Fruit fly (Drosophila melanogaster) whole organism, prepupa: Measurements from ENCODE around the gene Fbp2.

Source experiments
- Blimp-1 ChIP-seq: fragments of 200-800 bp; sonication (Bioruptor generic); optimal IDR thresholded peaks from 3 replicates; lab custom pipeline; 2017; ENCODE audit warnings: missing biosample characterization, missing genetic modification characterization, mild to moderate bottlenecking, moderate library complexity, missing genetic modification reagents
- CG10631 ChIP-seq: fragments of 200-800 bp; sonication (Bioruptor generic); optimal IDR thresholded peaks from 2 replicates; lab custom pipeline; 2016; ENCODE audit warnings: missing biosample characterization, missing genetic modification characterization
- CG10669 ChIP-seq: fragments of 200-800 bp; sonication (Bioruptor generic); optimal IDR thresholded peaks from 3 replicates; lab custom pipeline; 2018; ENCODE audit warnings: missing biosample characterization, mild to moderate bottlenecking, missing genetic modification characterization, moderate library complexity
- CG11762 ChIP-seq: fragments of 200-800 bp; sonication (Bioruptor generic); optimal IDR thresholded peaks from 3 replicates; lab custom pipeline; 2016; ENCODE audit warnings: missing biosample characterization, missing genetic modification characterization; ENCODE audit not compliant: insufficient read depth
- CG11902 ChIP-seq: fragments of 200-800 bp; sonication (Bioruptor generic); optimal IDR thresholded peaks from 3 replicates; lab custom pipeline; 2016; ENCODE audit warnings: missing biosample characterization, missing genetic modification characterization
- CG15336 ChIP-seq: fragments of 200-800 bp; sonication (Bioruptor generic); IDR thresholded peaks from 2 replicates; pipeline ENCODE4 v1.3.6; 2022; ENCODE audit warnings: missing biosample characterization, missing genetic modification characterization
- CG3032 ChIP-seq: fragments of 200-800 bp; optimal IDR thresholded peaks from 2 replicates; lab custom pipeline; 2019; ENCODE audit warnings: missing biosample characterization, mild to moderate bottlenecking, missing genetic modification characterization, moderate library complexity
- CG32006 ChIP-seq: fragments of 200-800 bp; sonication (Bioruptor generic); optimal IDR thresholded peaks from 3 replicates; lab custom pipeline; 2017; ENCODE audit warnings: missing biosample characterization, mild to moderate bottlenecking, missing genetic modification characterization
- CG34406 ChIP-seq: fragments of 200-800 bp; sonication (Bioruptor generic); optimal IDR thresholded peaks from 3 replicates; lab custom pipeline; 2016; ENCODE audit warnings: missing biosample characterization, missing genetic modification characterization
- CG4318 ChIP-seq: fragments of 200-800 bp; sonication (Bioruptor generic); optimal IDR thresholded peaks from 3 replicates; lab custom pipeline; 2017; ENCODE audit warnings: missing biosample characterization, mild to moderate bottlenecking, missing genetic modification characterization
- CG6808 ChIP-seq: fragments of 200-800 bp; sonication (Bioruptor generic); optimal IDR thresholded peaks from 3 replicates; lab custom pipeline; 2017; ENCODE audit warnings: missing biosample characterization, missing genetic modification characterization, mild to moderate bottlenecking, moderate library complexity, missing genetic modification reagents
- CG6854 ChIP-seq: fragments of 200-800 bp; sonication (Bioruptor generic); optimal IDR thresholded peaks from 2 replicates; lab custom pipeline; 2017; ENCODE audit warnings: missing biosample characterization, mild to moderate bottlenecking, missing genetic modification characterization
- CG7368 ChIP-seq: fragments of 200-800 bp; sonication (Bioruptor generic); optimal IDR thresholded peaks from 3 replicates; lab custom pipeline; 2016; ENCODE audit warnings: missing biosample characterization, missing genetic modification characterization
- CG8119 ChIP-seq: fragments of 200-800 bp; sonication (Bioruptor generic); IDR thresholded peaks from 3 replicates; pipeline ENCODE4 v1.3.6; 2022; ENCODE audit warnings: missing biosample characterization, missing genetic modification characterization
- CG8632 ChIP-seq: fragments of 200-800 bp; sonication (Bioruptor generic); optimal IDR thresholded peaks from 3 replicates; lab custom pipeline; 2016; ENCODE audit warnings: missing biosample characterization, missing genetic modification characterization
- Eip78C ChIP-seq: fragments of 200-800 bp; sonication (Bioruptor generic); peaks from one replicate; lab custom pipeline; 2016; ENCODE audit warnings: missing biosample characterization, missing genetic modification characterization
- Eip93F ChIP-seq: fragments of 200-800 bp; sonication (Bioruptor generic); optimal IDR thresholded peaks from 2 replicates; lab custom pipeline; 2016; ENCODE audit warnings: missing biosample characterization, mild to moderate bottlenecking, missing genetic modification characterization
- Ets21C ChIP-seq: fragments of 200-800 bp; sonication (Bioruptor generic); optimal IDR thresholded peaks from 3 replicates; lab custom pipeline; 2016; ENCODE audit warnings: missing biosample characterization, missing genetic modification characterization
- Ets96B ChIP-seq: fragments of 200-800 bp; optimal IDR thresholded peaks from 2 replicates; lab custom pipeline; 2019; ENCODE audit warnings: missing biosample characterization, mild to moderate bottlenecking, missing genetic modification characterization, moderate library complexity
- Gug ChIP-seq: fragments of 200-800 bp; sonication (Bioruptor generic); IDR thresholded peaks from 2 replicates; pipeline ENCODE4 v1.3.6; 2022; ENCODE audit warnings: missing biosample characterization, missing genetic modification characterization
- Hr38 ChIP-seq: sonication (Bioruptor generic); optimal IDR thresholded peaks from 2 replicates; lab custom pipeline; 2016; ENCODE audit warnings: missing biosample characterization, missing genetic modification characterization
- Hr39 ChIP-seq: fragments of 200-800 bp; sonication (Bioruptor generic); optimal IDR thresholded peaks from 2 replicates; lab custom pipeline; 2016; ENCODE audit warnings: missing biosample characterization, missing genetic modification characterization
- Hr4 ChIP-seq: fragments of 200-800 bp; sonication (Bioruptor generic); optimal IDR thresholded peaks from 3 replicates; lab custom pipeline; 2016; ENCODE audit warnings: missing biosample characterization, missing genetic modification characterization
- Met ChIP-seq: fragments of 200-800 bp; sonication (Bioruptor generic); optimal IDR thresholded peaks from 3 replicates; lab custom pipeline; 2016; ENCODE audit warnings: missing biosample characterization, missing genetic modification characterization
- OdsH ChIP-seq: fragments of 200-800 bp; sonication (Bioruptor generic); optimal IDR thresholded peaks from 3 replicates; lab custom pipeline; 2016; ENCODE audit warnings: missing biosample characterization, missing genetic modification characterization
- Sox102F ChIP-seq: fragments of 200-800 bp; sonication (Bioruptor generic); optimal IDR thresholded peaks from 2 replicates; lab custom pipeline; 2016; ENCODE audit warnings: missing biosample characterization, mild to moderate bottlenecking, missing genetic modification characterization
- Sox15 ChIP-seq: fragments of 200-800 bp; sonication (Bioruptor generic); optimal IDR thresholded peaks from 3 replicates; lab custom pipeline; 2016; ENCODE audit warnings: missing biosample characterization, missing genetic modification characterization
- achi ChIP-seq: fragments of 200-800 bp; sonication (Bioruptor generic); optimal IDR thresholded peaks from 3 replicates; lab custom pipeline; 2016; ENCODE audit warnings: missing biosample characterization, missing genetic modification characterization
- acj6 ChIP-seq: fragments of 200-800 bp; sonication (Bioruptor generic); optimal IDR thresholded peaks from 3 replicates; lab custom pipeline; 2016; ENCODE audit warnings: missing biosample characterization, missing genetic modification characterization
- cyc ChIP-seq: fragments of 200-800 bp; sonication (Bioruptor generic); optimal IDR thresholded peaks from 3 replicates; lab custom pipeline; 2016; ENCODE audit warnings: missing biosample characterization, missing genetic modification characterization
- dsx ChIP-seq: fragments of 200-800 bp; optimal IDR thresholded peaks from 3 replicates; lab custom pipeline; 2019; ENCODE audit warnings: missing biosample characterization, mild to moderate bottlenecking, missing genetic modification characterization, moderate library complexity; ENCODE audit not compliant: poor library complexity, severe bottlenecking
- eg ChIP-seq: fragments of 200-800 bp; sonication (Bioruptor generic); IDR thresholded peaks from 3 replicates; pipeline ENCODE4 v1.3.6; 2022; ENCODE audit warnings: missing biosample characterization, missing genetic modification characterization
- esn ChIP-seq: fragments of 200-800 bp; sonication (Bioruptor generic); optimal IDR thresholded peaks from 2 replicates; lab custom pipeline; 2016; ENCODE audit warnings: missing biosample characterization, mild to moderate bottlenecking, missing genetic modification characterization, moderate library complexity
- fd59A ChIP-seq: fragments of 200-800 bp; sonication (Bioruptor generic); optimal IDR thresholded peaks from 2 replicates; lab custom pipeline; 2017; ENCODE audit warnings: missing biosample characterization, mild to moderate bottlenecking, missing genetic modification characterization, missing genetic modification reagents
- fkh ChIP-seq: fragments of 200-800 bp; sonication (Bioruptor generic); optimal IDR thresholded peaks from 3 replicates; lab custom pipeline; 2017; ENCODE audit warnings: missing biosample characterization, mild to moderate bottlenecking, missing genetic modification characterization, moderate library complexity
- net ChIP-seq: fragments of 200-800 bp; sonication (Bioruptor generic); optimal IDR thresholded peaks from 3 replicates; lab custom pipeline; 2016; ENCODE audit warnings: missing biosample characterization, missing genetic modification characterization
- pdm3 ChIP-seq: fragments of 200-800 bp; sonication (Bioruptor generic); optimal IDR thresholded peaks from 3 replicates; lab custom pipeline; 2016; ENCODE audit warnings: missing biosample characterization, missing genetic modification characterization
- salr ChIP-seq, 2 experiments: fragments of 200-800 bp; sonication (Bioruptor generic); optimal IDR thresholded peaks; 3 replicates each; lab custom pipeline; 2016 to 2018; ENCODE audit warnings: missing biosample characterization in 2 of 2, missing genetic modification characterization in 2 of 2, mild to moderate bottlenecking in 1 of 2
- spab ChIP-seq: fragments of 200-800 bp; sonication (Bioruptor generic); optimal IDR thresholded peaks from 2 replicates; lab custom pipeline; 2017; ENCODE audit warnings: missing biosample characterization, mild to moderate bottlenecking, missing genetic modification characterization, missing genetic modification reagents
- ss ChIP-seq, 2 experiments: fragments of 200-800 bp; sonication (Bioruptor generic); optimal IDR thresholded peaks; 2 replicates in 1 of 2; 3 replicates in 1 of 2; lab custom pipeline; 2017 to 2018; ENCODE audit warnings: mild to moderate bottlenecking in 2 of 2, missing biosample characterization in 2 of 2, missing genetic modification characterization in 2 of 2, moderate library complexity in 1 of 2
- svp ChIP-seq: fragments of 200-800 bp; sonication (Bioruptor generic); peaks from one replicate; lab custom pipeline; 2016; ENCODE audit warnings: missing biosample characterization, missing genetic modification characterization
- topi ChIP-seq: fragments of 200-800 bp; sonication (Bioruptor generic); optimal IDR thresholded peaks from 3 replicates; lab custom pipeline; 2016; ENCODE audit warnings: missing biosample characterization, missing genetic modification characterization
- vri ChIP-seq: fragments of 200-800 bp; sonication (Bioruptor generic); optimal IDR thresholded peaks from 3 replicates; lab custom pipeline; 2016; ENCODE audit warnings: missing biosample characterization, mild to moderate bottlenecking, missing genetic modification characterization

Fbp2 gene

DNA sequence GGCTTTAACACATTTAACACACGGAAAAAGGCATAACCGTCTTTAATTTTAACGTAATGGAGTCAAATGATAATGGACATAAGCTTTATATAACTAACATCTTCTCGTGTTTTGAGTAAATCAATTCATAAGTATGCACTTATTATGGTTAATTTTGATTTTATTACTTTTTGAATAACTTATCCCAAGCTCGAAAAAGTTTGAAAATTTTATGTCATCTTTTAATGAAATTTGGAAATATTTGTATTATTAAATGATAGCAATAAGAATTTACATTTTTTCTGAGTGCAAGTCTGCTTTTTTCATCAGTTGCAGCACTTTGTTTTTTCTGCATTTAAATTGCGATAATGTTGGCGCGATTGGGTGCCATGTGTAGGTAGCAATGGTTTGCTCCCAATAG lies 21.2 kb downstream of the Fbp2 start (continued):
- TF ChIP-seq CG34406: peak; percentile 62
- peak; percentile 72 for TF ChIP-seq OdsH (GFP tag; lab: Kevin White, UChicago)
- no peak for TF ChIP-seq vri (GFP tag; lab: Kevin White, UChicago)
- peak; percentile 50 for TF ChIP-seq spab (GFP tag; lab: Kevin White, UChicago)
- TF ChIP-seq CG7368: peak; percentile 23
- TF ChIP-seq Met (GFP tag; lab: Kevin White, UChicago): peak; percentile 70
- TF ChIP-seq CG6808 (GFP tag; lab: Kevin White, UChicago): peak; percentile 45
- TF ChIP-seq topi (GFP tag; lab: Kevin White, UChicago): peak; percentile 53
- TF ChIP-seq pdm3 (GFP tag; lab: Kevin White, UChicago): peak; percentile 71
- TF ChIP-seq Sox15: peak; percentile 38
- peak; percentile 68 for TF ChIP-seq CG10631 (GFP tag; lab: Kevin White, UChicago)
- peak; percentile 70 for TF ChIP-seq svp (GFP tag; lab: Kevin White, UChicago)
- peak; percentile 48 for TF ChIP-seq CG8632 (GFP tag; lab: Kevin White, UChicago)
- TF ChIP-seq Ets96B: peak; percentile 68
- TF ChIP-seq dsx: peak; percentile 54
- peak; percentile 55 for TF ChIP-seq CG10669 (GFP tag; lab: Kevin White, UChicago)
- peak; percentile 32 for TF ChIP-seq cyc (GFP tag; lab: Kevin White, UChicago)
- TF ChIP-seq CG6854: no peak
- TF ChIP-seq Sox102F (GFP tag; lab: Kevin White, UChicago): peak; percentile 42
- no peak for TF ChIP-seq Eip93F (GFP tag; lab: Kevin White, UChicago)
- peak; percentile 74 for TF ChIP-seq esn (GFP tag; lab: Kevin White, UChicago)
- peak; percentile 33 for TF ChIP-seq Hr39 (GFP tag; lab: Kevin White, UChicago)
- no peak for TF ChIP-seq CG11902 (GFP tag; lab: Kevin White, UChicago)

DNA sequence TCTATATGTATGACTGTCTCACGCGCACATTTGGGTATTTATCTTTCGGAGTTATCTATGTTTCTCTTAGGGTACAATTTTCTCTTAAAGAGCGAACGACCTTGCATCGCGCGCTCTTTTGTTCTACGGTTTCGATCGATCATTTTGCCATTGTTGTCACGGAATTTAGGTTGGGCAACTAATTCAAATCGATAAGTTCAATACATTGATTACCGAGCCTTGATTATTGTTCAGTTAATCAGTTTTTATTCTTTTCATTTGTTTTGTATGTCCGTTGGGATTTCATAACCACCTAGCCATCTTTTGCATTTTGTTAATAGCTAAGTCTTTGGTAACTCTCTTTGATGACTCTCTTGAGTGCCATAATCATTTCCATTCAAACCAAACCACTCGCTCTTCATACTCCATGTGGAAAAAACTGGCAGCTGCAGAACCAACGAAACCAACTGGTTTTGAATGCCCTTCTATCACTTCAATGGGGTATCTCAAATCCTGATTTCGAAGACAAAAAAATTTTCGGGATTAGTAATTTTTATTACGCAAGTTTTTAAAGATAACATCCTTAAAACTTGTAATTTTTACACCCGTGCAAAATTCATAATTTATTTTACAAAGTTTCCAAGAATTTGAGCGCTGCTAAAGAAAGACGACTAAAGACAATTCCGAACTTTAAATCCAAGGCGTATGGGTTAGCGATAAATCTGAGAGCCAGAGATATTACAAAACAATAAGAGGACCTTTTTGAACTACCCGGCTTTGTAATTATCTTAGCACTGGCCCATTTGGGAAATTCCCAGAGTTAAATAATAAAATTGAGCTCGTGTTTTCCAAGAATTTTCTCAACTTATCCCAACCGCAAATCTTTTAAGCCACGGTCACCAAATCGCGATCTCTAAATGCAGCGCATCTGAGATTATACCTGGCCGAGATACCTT lies 22.0 kb downstream of the Fbp2 start:
- TF ChIP-seq CG6854 (no peak), ss (GFP tag; optimal IDR thresholded peaks at IDR 0.05; lab: Kevin White, UChicago) (no peak), CG11762 (GFP tag; lab: Kevin White, UChicago) (no peak), OdsH (GFP tag; lab: Kevin White, UChicago) (peak; percentile 20), Eip93F (GFP tag; lab: Kevin White, UChicago) (no peak), CG11902 (GFP tag; lab: Kevin White, UChicago) (peak; percentile 30), CG6808 (GFP tag; lab: Kevin White, UChicago) (peak; percentile 31), CG8632 (GFP tag; lab: Kevin White, UChicago) (peak; percentile 50), fd59A (GFP tag; lab: Kevin White, UChicago) (no peak), CG32006 (peak; percentile 43), achi (GFP tag; lab: Kevin White, UChicago) (no peak), CG34406 (no peak), Hr38 (no peak), Hr4 (peak; percentile 19), Gug (GFP tag; lab: Robert Waterston, UW) (no peak), CG15336 (GFP tag; lab: Robert Waterston, UW) (no peak), cyc (GFP tag; lab: Kevin White, UChicago) (peak; percentile 1), pdm3 (GFP tag; lab: Kevin White, UChicago) (no peak), CG3032 (tag; lab: Kevin White, UChicago) (no peak), CG8119 (GFP tag; lab: Robert Waterston, UW) (no peak), svp (GFP tag; lab: Kevin White, UChicago) (no peak), CG4318 (GFP tag; lab: Kevin White, UChicago) (peak; percentile 15), Blimp-1 (no peak), net (GFP tag; lab: Kevin White, UChicago) (no peak), Ets96B (no peak), Met (GFP tag; lab: Kevin White, UChicago) (peak; percentile 25), topi (GFP tag; lab: Kevin White, UChicago) (peak; percentile 60), salr (GFP tag; optimal IDR thresholded peaks at IDR 0.05; lab: Kevin White, UChicago) (peak in 1 of 2 experiments; percentile 37), CG7368 (no peak), vri (GFP tag; lab: Kevin White, UChicago) (peak; percentile 75), Eip78C (GFP tag; lab: Kevin White, UChicago) (peak; percentile 51), eg (GFP tag; lab: Robert Waterston, UW) (peak; percentile 4; the same call in 2 of the 3 replicates), dsx (no peak), Ets21C (no peak), spab (GFP tag; lab: Kevin White, UChicago) (no peak), esn (GFP tag; lab: Kevin White, UChicago) (peak; percentile 73), CG10631 (GFP tag; lab: Kevin White, UChicago) (no peak), acj6 (peak; percentile 9), fkh (GFP tag; lab: Kevin White, UChicago) (no peak), CG10669 (GFP tag; lab: Kevin White, UChicago) (no peak)
